Worm (Caenorhabditis elegans) whole organism, L2 larva: ENCODE data around the gene dmsr-5.

Experiments used
- C34F6.9 ChIP-seq: fragments of 150-350 bp; optimal IDR thresholded peaks from 2 replicates; lab custom pipeline; 2014; ENCODE audit warnings: missing biosample characterization, missing genetic modification characterization
- F13H6.1 ChIP-seq: sonication (generic microtip); optimal IDR thresholded peaks from 2 replicates; lab custom pipeline; 2016; ENCODE audit warnings: missing genetic modification characterization, missing compliant biosample characterization
- R02D3.7 ChIP-seq: fragments of 150-350 bp; optimal IDR thresholded peaks from 2 replicates; lab custom pipeline; 2014; ENCODE audit warnings: missing biosample characterization, missing genetic modification characterization
- Y55F3AM.14 ChIP-seq: fragments of 200-800 bp; sonication (Bioruptor generic); optimal IDR thresholded peaks from 2 replicates; lab custom pipeline; 2018; ENCODE audit warnings: mild to moderate bottlenecking, missing genetic modification characterization, missing compliant biosample characterization
- ZK546.5 ChIP-seq: sonication (generic microtip); optimal IDR thresholded peaks from 2 replicates; lab custom pipeline; 2017; ENCODE audit warnings: missing biosample characterization, missing genetic modification characterization
- alr-1 ChIP-seq: fragments of 150-350 bp; optimal IDR thresholded peaks from 2 replicates; lab custom pipeline; 2014; ENCODE audit warnings: missing biosample characterization, missing genetic modification characterization
- aly-2 ChIP-seq: fragments of 150-350 bp; optimal IDR thresholded peaks from 2 replicates; lab custom pipeline; 2014; ENCODE audit warnings: missing biosample characterization, missing genetic modification characterization
- ama-1 ChIP-seq: fragments of 150-350 bp; optimal IDR thresholded peaks from 2 replicates; lab custom pipeline; 2018; ENCODE audit warnings: inconsistent platforms
- blmp-1 ChIP-seq: sonication (generic microtip); optimal IDR thresholded peaks from 2 replicates; lab custom pipeline; 2017; ENCODE audit warnings: missing genetic modification characterization, mild to moderate bottlenecking, missing compliant biosample characterization, antibody characterized with exemption, moderate library complexity; ENCODE audit not compliant: insufficient read depth
- ceh-16 ChIP-seq: fragments of 150-350 bp; optimal IDR thresholded peaks from 2 replicates; lab custom pipeline; 2014; ENCODE audit warnings: missing biosample characterization, missing genetic modification characterization
- ceh-82 ChIP-seq: fragments of 150-350 bp; optimal IDR thresholded peaks from 2 replicates; lab custom pipeline; 2014; ENCODE audit warnings: missing biosample characterization, missing genetic modification characterization
- crh-2 ChIP-seq: sonication (generic microtip); optimal IDR thresholded peaks from 2 replicates; lab custom pipeline; 2017; ENCODE audit warnings: missing biosample characterization, missing genetic modification characterization
- dmd-4 ChIP-seq: sonication (generic microtip); optimal IDR thresholded peaks from 2 replicates; lab custom pipeline; 2017; ENCODE audit warnings: missing biosample characterization, missing genetic modification characterization
- egl-27 ChIP-seq: sonication (generic microtip); optimal IDR thresholded peaks from 3 replicates; lab custom pipeline; 2017; ENCODE audit warnings: missing biosample characterization, missing genetic modification reagents, missing genetic modification characterization
- elt-1 ChIP-seq: fragments of 150-350 bp; optimal IDR thresholded peaks from 2 replicates; lab custom pipeline; 2014; ENCODE audit warnings: missing biosample characterization, missing genetic modification characterization
- elt-3 ChIP-seq: sonication (generic microtip); optimal IDR thresholded peaks from 2 replicates; lab custom pipeline; 2017; ENCODE audit warnings: missing biosample characterization, missing genetic modification characterization
- fos-1 ChIP-seq: fragments of 150-350 bp; optimal IDR thresholded peaks from 2 replicates; lab custom pipeline; 2014; ENCODE audit warnings: missing biosample characterization, missing genetic modification characterization
- gmeb-1 ChIP-seq: fragments of 150-350 bp; optimal IDR thresholded peaks from 2 replicates; lab custom pipeline; 2014; ENCODE audit warnings: missing biosample characterization, missing genetic modification characterization
- lin-11 ChIP-seq: fragments of 150-350 bp; sonication (generic microtip); optimal IDR thresholded peaks from 2 replicates; lab custom pipeline; 2014; ENCODE audit warnings: missing biosample characterization, missing genetic modification characterization, inconsistent platforms, mixed read lengths
- lin-13 ChIP-seq: fragments of 150-350 bp; optimal IDR thresholded peaks from 2 replicates; lab custom pipeline; 2014; ENCODE audit warnings: missing biosample characterization, missing genetic modification reagents, missing genetic modification characterization
- lin-39 ChIP-seq: fragments of 150-350 bp; optimal IDR thresholded peaks from 2 replicates; lab custom pipeline; 2014; ENCODE audit warnings: missing biosample characterization, missing genetic modification reagents, missing genetic modification characterization
- lsy-2 ChIP-seq, 2 experiments: fragments of 150-350 bp in 1 of 2; sonication (generic microtip) in 1 of 2; optimal IDR thresholded peaks; 2 replicates each; lab custom pipeline; 2014 to 2017; ENCODE audit warnings: missing biosample characterization in 2 of 2, missing genetic modification characterization in 2 of 2
- mab-5 ChIP-seq: fragments of 150-350 bp; optimal IDR thresholded peaks from 2 replicates; lab custom pipeline; 2014; ENCODE audit warnings: missing biosample characterization, missing genetic modification characterization
- mdl-1 ChIP-seq, 2 experiments: fragments of 150-350 bp in 1 of 2; sonication (generic microtip) in 1 of 2; optimal IDR thresholded peaks; 2 replicates each; lab custom pipeline; 2017; ENCODE audit warnings: missing biosample characterization in 2 of 2, missing genetic modification characterization in 2 of 2
- nhr-10 ChIP-seq: sonication (generic microtip); optimal IDR thresholded peaks from 2 replicates; lab custom pipeline; 2017; ENCODE audit warnings: missing biosample characterization, missing genetic modification characterization
- nhr-11 ChIP-seq: fragments of 150-350 bp; optimal IDR thresholded peaks from 2 replicates; lab custom pipeline; 2014; ENCODE audit warnings: missing biosample characterization, missing genetic modification characterization
- nhr-12 ChIP-seq: fragments of 150-350 bp; optimal IDR thresholded peaks from 2 replicates; lab custom pipeline; 2014; ENCODE audit warnings: missing biosample characterization, missing genetic modification characterization
- nhr-129 ChIP-seq: fragments of 150-350 bp; optimal IDR thresholded peaks from 2 replicates; lab custom pipeline; 2014; ENCODE audit warnings: missing biosample characterization, missing genetic modification characterization
- nhr-21 ChIP-seq: fragments of 150-350 bp; optimal IDR thresholded peaks from 2 replicates; lab custom pipeline; 2014; ENCODE audit warnings: missing biosample characterization, missing genetic modification characterization
- nhr-23 ChIP-seq: fragments of 150-350 bp; optimal IDR thresholded peaks from 2 replicates; lab custom pipeline; 2014; ENCODE audit warnings: missing biosample characterization, missing genetic modification reagents, missing genetic modification characterization
- nhr-237 ChIP-seq: fragments of 150-350 bp; optimal IDR thresholded peaks from 2 replicates; lab custom pipeline; 2014; ENCODE audit warnings: missing biosample characterization, missing genetic modification characterization
- nhr-25 ChIP-seq: fragments of 150-350 bp; sonication (generic microtip); optimal IDR thresholded peaks from 3 replicates; lab custom pipeline; 2014; ENCODE audit warnings: missing biosample characterization, missing genetic modification characterization
- nhr-6 ChIP-seq: fragments of 150-350 bp; optimal IDR thresholded peaks from 2 replicates; lab custom pipeline; 2014; ENCODE audit warnings: missing biosample characterization, missing genetic modification characterization
- nhr-77 ChIP-seq: fragments of 150-350 bp; optimal IDR thresholded peaks from 2 replicates; lab custom pipeline; 2014; ENCODE audit warnings: missing biosample characterization, missing genetic modification characterization
- peb-1 ChIP-seq: fragments of 150-350 bp; optimal IDR thresholded peaks from 2 replicates; lab custom pipeline; 2014; ENCODE audit warnings: missing biosample characterization, missing genetic modification characterization
- sem-4 ChIP-seq: fragments of 150-350 bp; optimal IDR thresholded peaks from 2 replicates; lab custom pipeline; 2014; ENCODE audit warnings: missing biosample characterization, missing genetic modification reagents, missing genetic modification characterization
- skn-1 ChIP-seq: sonication (generic microtip); optimal IDR thresholded peaks from 2 replicates; lab custom pipeline; 2017; ENCODE audit warnings: missing biosample characterization, missing genetic modification characterization
- sma-3 ChIP-seq: sonication (generic microtip); optimal IDR thresholded peaks from 2 replicates; lab custom pipeline; 2016; ENCODE audit warnings: missing genetic modification reagents, missing genetic modification characterization, missing compliant biosample characterization
- sma-9 ChIP-seq, 2 experiments: fragments of 150-350 bp in 1 of 2; sonication (generic microtip) in 1 of 2; optimal IDR thresholded peaks; 2 replicates each; lab custom pipeline; 2014 to 2016; ENCODE audit warnings: missing genetic modification characterization in 2 of 2, mild to moderate bottlenecking in 1 of 2, missing biosample characterization in 1 of 2, missing compliant biosample characterization in 1 of 2, missing genetic modification reagents in 1 of 2, moderate library complexity in 1 of 2
- snpc-4 ChIP-seq: fragments of 150-350 bp; optimal IDR thresholded peaks from 2 replicates; lab custom pipeline; 2014; ENCODE audit warnings: missing biosample characterization, missing genetic modification characterization
- unc-39 ChIP-seq: fragments of 150-350 bp; optimal IDR thresholded peaks from 2 replicates; lab custom pipeline; 2014; ENCODE audit warnings: missing biosample characterization, missing genetic modification characterization
- unc-55 ChIP-seq: fragments of 150-350 bp; sonication (generic microtip); optimal IDR thresholded peaks from 3 replicates; lab custom pipeline; 2014; ENCODE audit warnings: missing biosample characterization, missing genetic modification reagents, missing genetic modification characterization
- unc-62 ChIP-seq: fragments of 150-350 bp; optimal IDR thresholded peaks from 2 replicates; lab custom pipeline; 2014; ENCODE audit warnings: missing biosample characterization, missing genetic modification reagents, missing genetic modification characterization
- zag-1 ChIP-seq: fragments of 150-350 bp; optimal IDR thresholded peaks from 2 replicates; lab custom pipeline; 2014; ENCODE audit warnings: missing biosample characterization, missing genetic modification characterization
- ztf-1 ChIP-seq: fragments of 200-800 bp; sonication (Bioruptor generic); conservative IDR thresholded peaks from 2 replicates; pipeline ENCODE4 v1.3.6; 2022; ENCODE audit warnings: missing genetic modification characterization, missing compliant biosample characterization
- ztf-11 ChIP-seq: sonication (generic microtip); optimal IDR thresholded peaks from 2 replicates; lab custom pipeline; 2017; ENCODE audit warnings: missing biosample characterization, missing genetic modification characterization

The dmsr-5 gene

DNA sequence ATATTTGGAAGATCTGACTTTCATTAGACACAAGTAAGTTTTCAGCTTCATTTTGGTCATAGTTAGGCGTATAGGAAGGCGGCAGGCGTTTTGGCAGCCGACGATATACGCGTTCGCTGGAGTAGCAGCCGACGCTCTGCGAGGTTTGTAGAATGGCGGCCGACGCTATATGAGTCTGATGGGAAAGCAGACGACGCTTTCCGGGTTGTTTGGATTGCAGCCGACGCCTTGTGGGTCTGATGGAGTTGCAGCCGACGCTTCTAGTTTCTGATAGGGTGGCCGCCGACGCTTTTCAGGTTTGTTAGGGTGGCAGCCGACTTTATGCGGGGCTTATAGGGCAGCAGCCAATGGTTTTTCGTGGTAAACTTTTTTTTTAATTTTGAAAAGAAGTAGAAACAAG, 7.8 kb upstream of the dmsr-5 start:
- TF ChIP-seq nhr-129 (no peak), zag-1 (tag; lab: Kevin White, UChicago) (no peak), unc-39 (tag; lab: Kevin White, UChicago) (no peak), nhr-23 (tag; lab: Kevin White, UChicago) (no peak), mab-5 (no peak), fos-1 (no peak), ceh-16 (no peak), ceh-82 (tag; lab: Kevin White, UChicago) (no peak), alr-1 (tag; lab: Kevin White, UChicago) (no peak), crh-2 (tag; lab: Kevin White, UChicago) (no peak), egl-27 (tag; lab: Kevin White, UChicago) (no peak), sma-9 (GFP tag; optimal IDR thresholded peaks at IDR 0.05; lab: Kevin White, UChicago) (no peak), sma-9 (tag; optimal IDR thresholded peaks at IDR 0.05; lab: Kevin White, UChicago) (no peak), peb-1 (tag; lab: Kevin White, UChicago) (no peak), nhr-21 (tag; lab: Kevin White, UChicago) (no peak), lin-39 (tag; lab: Kevin White, UChicago) (no peak), sem-4 (tag; lab: Kevin White, UChicago) (no peak), nhr-6 (no peak), skn-1 (tag; lab: Kevin White, UChicago) (no peak)

DNA sequence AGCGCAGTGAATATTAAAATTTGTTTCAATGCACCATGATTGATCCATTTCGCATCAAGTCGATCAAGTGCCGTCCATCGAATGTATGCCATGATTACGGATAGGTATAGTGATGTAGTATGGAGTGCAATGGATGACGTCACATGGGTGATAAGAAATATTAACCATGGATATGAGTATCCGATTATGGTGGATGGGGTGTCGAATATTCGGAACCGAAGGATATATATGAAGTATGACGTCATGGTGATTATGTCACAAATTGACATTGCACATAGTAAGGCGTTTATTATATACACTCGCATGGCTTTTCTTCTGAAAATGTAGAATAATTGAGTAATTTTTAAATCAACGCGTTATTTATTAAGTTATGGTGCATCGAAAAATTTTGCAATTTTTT, 971 bp downstream of the dmsr-5 start:
- TF ChIP-seq nhr-11 (no peak), ama-1 (lab: Kevin White, UChicago) (no peak), fos-1 (no peak), nhr-25 (tag; lab: Kevin White, UChicago) (no peak), mab-5 (no peak), nhr-23 (tag; lab: Kevin White, UChicago) (no peak), nhr-129 (no peak), gmeb-1 (tag; lab: Kevin White, UChicago) (no peak), nhr-237 (tag; lab: Kevin White, UChicago) (no peak), nhr-10 (tag; lab: Kevin White, UChicago) (no peak), snpc-4 (tag; lab: Kevin White, UChicago) (no peak)

DNA sequence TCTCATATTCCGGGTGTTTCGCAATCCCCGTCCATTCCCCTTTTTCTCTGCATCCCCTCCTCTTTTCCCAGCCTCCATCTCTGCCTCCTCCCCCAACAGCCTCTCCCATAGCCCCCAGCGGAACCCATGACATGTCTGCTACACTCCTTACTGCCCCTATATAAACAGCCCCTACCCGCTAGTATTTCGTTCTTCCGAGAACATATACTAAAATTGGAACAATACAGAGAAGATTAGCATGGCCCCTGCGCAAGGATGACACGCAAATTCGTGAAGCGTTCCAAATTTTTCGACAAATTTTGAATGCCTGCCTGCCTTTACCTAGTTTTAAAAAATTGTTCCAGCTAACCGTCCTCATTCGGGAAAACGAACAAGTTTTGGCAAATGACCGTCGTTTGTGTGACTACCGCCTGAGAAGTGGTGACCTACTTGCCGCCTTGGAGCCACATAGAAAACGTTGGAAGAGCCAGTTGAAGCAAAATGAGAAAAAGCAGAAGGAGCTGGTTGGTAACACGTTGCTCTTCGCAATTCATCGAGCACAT, 5.5 kb downstream of the dmsr-5 start:
- peak; percentile 98 for TF ChIP-seq sma-9 (GFP tag; optimal IDR thresholded peaks at IDR 0.05; lab: Kevin White, UChicago)
- no peak for TF ChIP-seq sma-9 (tag; optimal IDR thresholded peaks at IDR 0.05; lab: Kevin White, UChicago)
- no peak for TF ChIP-seq nhr-23 (tag; lab: Kevin White, UChicago)
- peak; percentile 95 for TF ChIP-seq sma-3 (GFP tag; lab: Kevin White, UChicago)
- peak; percentile 94 for TF ChIP-seq nhr-25 (tag; lab: Kevin White, UChicago)
- TF ChIP-seq Y55F3AM.14, result peak; percentile 93
- TF ChIP-seq nhr-237 (tag; lab: Kevin White, UChicago), result peak; percentile 86
- TF ChIP-seq snpc-4 (tag; lab: Kevin White, UChicago), result peak; percentile 100
- peak; percentile 97 for TF ChIP-seq sem-4 (tag; lab: Kevin White, UChicago)
- TF ChIP-seq lin-13 (GFP tag; lab: Kevin White, UChicago), result peak; percentile 97
- peak; percentile 47 for TF ChIP-seq ZK546.5 (tag; lab: Kevin White, UChicago)
- peak; percentile 38 for TF ChIP-seq R02D3.7 (tag; lab: Kevin White, UChicago)
- peak; percentile 96 for TF ChIP-seq nhr-6
- peak; percentile 93 for TF ChIP-seq C34F6.9 (tag; lab: Kevin White, UChicago)
- peak; percentile 82 for TF ChIP-seq blmp-1 (tag; lab: Kevin White, UChicago)
- TF ChIP-seq nhr-10 (tag; lab: Kevin White, UChicago), result peak; percentile 93
- peak; percentile 66 to 74 for TF ChIP-seq mdl-1 (tag; optimal IDR thresholded peaks at IDR 0.05; lab: Kevin White, UChicago)
- peak; percentile 80 for TF ChIP-seq fos-1
- TF ChIP-seq nhr-12 (tag; lab: Kevin White, UChicago), result peak; percentile 51
- peak; percentile 92 for TF ChIP-seq unc-55
- TF ChIP-seq ceh-82 (tag; lab: Kevin White, UChicago), result peak; percentile 86
- no peak for TF ChIP-seq elt-1 (tag; lab: Kevin White, UChicago)
- 0 out of 2 replicates have a peak, but pooled peaks have one; percentile 53 for TF ChIP-seq ztf-1 (GFP tag; lab: Robert Waterston, UW)
- no peak for TF ChIP-seq unc-39 (tag; lab: Kevin White, UChicago)
- peak; percentile 61 for TF ChIP-seq skn-1 (tag; lab: Kevin White, UChicago)
- peak; percentile 86 for TF ChIP-seq aly-2
- TF ChIP-seq nhr-77 (tag; lab: Kevin White, UChicago), result peak; percentile 81
- no peak for TF ChIP-seq unc-62
- TF ChIP-seq dmd-4 (tag; lab: Kevin White, UChicago), result peak; percentile 59
- peak; percentile 96 for TF ChIP-seq F13H6.1 (tag; lab: Kevin White, UChicago)
- TF ChIP-seq ceh-16, result peak; percentile 90
- peak; percentile 94 for TF ChIP-seq mab-5
- no peak for TF ChIP-seq lin-39 (tag; lab: Kevin White, UChicago)
- TF ChIP-seq elt-3 (tag; lab: Kevin White, UChicago), result no peak
- TF ChIP-seq nhr-129, result peak; percentile 95
- peak; percentile 98 for TF ChIP-seq nhr-21 (tag; lab: Kevin White, UChicago)
- TF ChIP-seq lsy-2 (tag; optimal IDR thresholded peaks at IDR 0.05; lab: Kevin White, UChicago), result peak; percentile 93 to 94
- peak; percentile 52 for TF ChIP-seq nhr-11
- TF ChIP-seq egl-27 (tag; lab: Kevin White, UChicago), result peak; percentile 93
- peak; percentile 76 for TF ChIP-seq ztf-11
- no peak for TF ChIP-seq alr-1 (tag; lab: Kevin White, UChicago)
- peak; percentile 83 for TF ChIP-seq lin-11 (tag; lab: Kevin White, UChicago)
